Worm (Caenorhabditis elegans): Measurements from ENCODE around the gene K12H6.5.
"Not testable (repeated sequence)": the region's sequence is repeated elsewhere in the genome, so short reads cannot be mapped to it uniquely, and the experiment has no call there.

K12H6.5 gene

DNA sequence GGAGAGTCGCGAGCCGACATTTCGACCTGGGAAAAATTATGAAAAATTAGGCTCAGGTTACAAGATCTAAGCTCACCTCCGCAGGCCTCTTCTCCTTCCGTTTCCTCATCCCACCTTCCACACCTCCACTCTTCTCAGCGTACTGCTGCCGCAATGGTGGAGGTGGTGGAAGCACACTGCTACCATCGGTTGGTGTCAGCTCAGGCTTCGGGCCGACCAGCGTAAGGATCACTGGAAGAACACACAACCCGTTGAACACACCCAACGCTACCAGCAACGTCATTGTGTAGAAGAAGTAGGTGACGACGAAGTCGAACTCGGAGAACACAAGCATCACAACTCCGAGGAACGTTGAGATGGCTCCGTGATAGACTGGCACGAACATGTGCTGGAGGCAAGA, 19.7 kb upstream of the K12H6.5 start:
- TF ChIP-seq akir-1 (GFP tag; optimal IDR thresholded peaks at IDR 0.05) (no peak), Y67H2A.10 (GFP tag; conservative IDR thresholded peaks at IDR 0.05) (no peak), lin-26 (GFP tag; IDR thresholded peaks at IDR 0.05) (no peak), hlh-26 (GFP tag; conservative IDR thresholded peaks at IDR 0.05) (no peak), bed-1 (GFP tag; IDR thresholded peaks at IDR 0.05) (0 out of 2 replicates have a peak, but pooled peaks have one; percentile 34), C06A6.2 (GFP tag; conservative IDR thresholded peaks at IDR 0.05) (no peak), attf-6 (GFP tag; IDR thresholded peaks at IDR 0.05) (no peak), Y56A3A.18 (GFP tag; IDR thresholded peaks at IDR 0.05) (no peak), tbp1 (GFP tag; optimal IDR thresholded peaks at IDR 0.05) (no peak), zfh-2 (GFP tag; conservative IDR thresholded peaks at IDR 0.05) (peak; percentile 59), pbrm-1 (GFP tag; IDR thresholded peaks at IDR 0.05) (0 out of 2 replicates have a peak, but pooled peaks have one; percentile 18)

DNA sequence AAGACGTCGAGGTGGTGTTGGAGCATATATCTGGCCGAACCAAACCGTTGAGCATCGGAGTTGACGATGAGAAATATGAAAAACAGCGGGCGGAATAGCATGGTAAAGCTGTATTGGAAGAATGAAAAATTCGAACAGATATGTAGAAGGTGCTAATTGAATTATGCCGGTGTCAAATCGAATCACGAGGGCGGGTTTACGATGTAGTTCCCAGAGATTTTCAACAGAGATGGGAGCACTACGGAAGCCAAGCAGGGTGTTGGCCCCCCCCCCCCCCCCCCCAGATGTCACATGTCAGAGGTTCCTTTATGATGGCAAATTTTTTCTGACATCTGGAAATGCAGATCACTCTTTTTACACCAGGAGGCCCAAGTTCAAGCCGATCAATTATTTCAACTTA, 17.1 kb upstream of the K12H6.5 start, which contains the start of gene Y110A2AL.7:
Y110A2AL.7 (minus strand) TSS at position 101 of the 400 bp plus-strand sequence.
- TF ChIP-seq dpff-1 (tag; optimal IDR thresholded peaks at IDR 0.05) (no peak), mel-28 (tag; optimal IDR thresholded peaks at IDR 0.05; ENCODE audit: borderline replicate concordance) (no peak), hlh-26 (GFP tag; conservative IDR thresholded peaks at IDR 0.05) (no peak)

DNA sequence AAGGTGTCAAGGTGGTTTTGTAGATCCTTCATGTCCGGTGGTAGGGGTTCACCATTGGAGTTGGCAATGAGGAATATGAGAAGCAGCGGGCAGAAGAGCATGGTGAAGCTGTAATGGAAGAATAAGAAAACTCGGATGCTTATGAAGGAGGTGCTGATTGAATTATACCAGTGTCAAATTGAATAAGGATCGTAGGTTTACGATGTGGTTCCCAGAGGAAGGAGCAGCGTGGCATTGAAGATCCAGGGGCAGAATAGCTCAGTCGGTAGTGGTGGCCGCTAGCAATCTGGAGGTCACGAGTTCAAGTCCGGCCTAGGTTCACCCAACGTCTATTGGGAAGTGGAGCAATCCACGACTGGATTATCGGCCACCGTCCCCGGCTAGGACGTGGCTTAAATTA, 15.6 kb upstream of the K12H6.5 start, which contains the start of gene Y110A2AL.6:
Y110A2AL.6 (minus strand) TSS at position 101 of the 400 bp plus-strand sequence.
- no peak for TF ChIP-seq rpc-1 (optimal IDR thresholded peaks at IDR 0.05)
- peak; percentile 33 for TF ChIP-seq rpc-1 (tag; optimal IDR thresholded peaks at IDR 0.05)
- no peak for TF ChIP-seq madf-6 (GFP tag; IDR thresholded peaks at IDR 0.05)
- no peak for TF ChIP-seq B0035.1 (tag; optimal IDR thresholded peaks at IDR 0.05)
- no peak for TF ChIP-seq K12H6.12 (tag; optimal IDR thresholded peaks at IDR 0.05)

DNA sequence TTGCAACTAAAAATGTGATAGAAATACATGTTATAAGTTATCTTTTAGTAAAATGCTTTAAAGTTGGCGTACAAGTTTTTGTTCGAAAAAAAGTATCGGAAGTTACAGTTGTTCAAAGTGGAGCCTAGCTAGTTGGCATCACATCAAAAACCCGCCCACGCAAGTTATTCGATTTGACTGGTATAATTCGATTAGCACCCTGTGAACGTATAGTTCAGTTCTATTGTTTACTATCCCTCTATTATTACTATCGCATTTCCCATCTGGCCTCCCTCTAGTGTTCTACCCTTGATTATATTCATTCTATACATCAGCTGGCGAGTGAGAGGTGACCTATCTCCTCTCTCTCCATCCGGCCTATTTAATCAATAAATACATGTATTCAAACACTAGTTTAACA, 13.0 kb upstream of the K12H6.5 start, which contains the start of gene Y110A2AL.4:
Y110A2AL.4 (plus strand) TSS at position 301 of the 400 bp plus-strand sequence.
- not testable (repeated sequence) for TF ChIP-seq nfyb-1 (GFP tag; IDR thresholded peaks at IDR 0.05); rpc-1 (optimal IDR thresholded peaks at IDR 0.05); rpc-1 (tag; optimal IDR thresholded peaks at IDR 0.05); sptf-2 (GFP tag; optimal IDR thresholded peaks at IDR 0.05)

DNA sequence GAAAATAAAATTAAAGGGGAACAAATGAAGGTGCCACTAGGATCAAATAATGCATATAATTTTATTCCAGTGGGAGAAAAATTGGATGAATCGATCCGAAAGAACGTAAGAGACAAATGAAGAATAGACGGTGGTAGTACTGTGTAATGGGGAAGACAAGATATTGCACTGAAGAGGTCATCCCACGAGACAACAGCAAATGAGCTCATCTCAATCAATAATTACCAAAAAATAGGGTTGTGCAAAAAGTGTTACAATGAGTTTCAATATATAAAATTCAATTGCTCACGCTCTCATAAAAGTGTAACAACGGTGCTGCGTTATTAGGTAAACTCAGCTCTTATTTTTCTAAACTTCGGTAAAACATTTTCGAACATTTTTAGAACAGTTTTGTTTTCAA, 10.9 kb upstream of the K12H6.5 start, which contains the start of gene K12H6.7:
K12H6.7 (minus strand) TSS at position 101 of the 400 bp plus-strand sequence.
- TF ChIP-seq B0261.1 (tag; optimal IDR thresholded peaks at IDR 0.05), result no peak
- TF ChIP-seq hsf-1 (GFP tag; IDR thresholded peaks at IDR 0.05), result no peak
- no peak for TF ChIP-seq madf-10 (tag; optimal IDR thresholded peaks at IDR 0.05)
- TF ChIP-seq tlf-1 (GFP tag; optimal IDR thresholded peaks at IDR 0.05), result no peak
- no peak for TF ChIP-seq F10E7.11 (tag; optimal IDR thresholded peaks at IDR 0.05)
- no peak for TF ChIP-seq ceh-40 (GFP tag; IDR thresholded peaks at IDR 0.05)
- no peak for TF ChIP-seq nhr-80 (tag; optimal IDR thresholded peaks at IDR 0.05)

DNA sequence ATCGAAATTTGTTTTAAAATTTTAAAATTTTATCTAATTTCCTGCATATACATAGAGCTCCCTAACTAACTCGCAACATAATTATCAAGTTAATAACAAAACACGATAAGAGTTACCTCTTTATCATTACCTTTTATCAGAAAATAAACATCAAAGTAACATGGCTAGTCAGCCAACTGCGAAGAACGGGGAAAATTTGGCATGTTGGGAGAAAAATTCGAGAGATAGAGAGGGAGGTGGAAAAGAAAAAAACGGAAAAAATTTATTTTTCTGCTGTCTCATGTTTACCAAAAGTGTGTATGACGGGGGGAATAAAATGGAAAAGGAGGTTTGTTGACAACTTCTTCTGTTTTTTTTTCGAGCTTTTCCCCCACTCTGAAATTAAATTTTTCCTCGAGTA, 8.1 kb upstream of the K12H6.5 start:
- TF ChIP-seq lin-40 (tag; optimal IDR thresholded peaks at IDR 0.05), result no peak
- TF ChIP-seq mel-28 (tag; optimal IDR thresholded peaks at IDR 0.05; ENCODE audit: borderline replicate concordance), result no peak
- no peak for TF ChIP-seq ceh-100 (GFP tag; IDR thresholded peaks at IDR 0.05)
- no peak for TF ChIP-seq let-607 (tag; optimal IDR thresholded peaks at IDR 0.05)
- no peak for TF ChIP-seq F33H1.4 (GFP tag; IDR thresholded peaks at IDR 0.05)
- TF ChIP-seq aptf-3 (GFP tag; IDR thresholded peaks at IDR 0.05), result no peak
- no peak for TF ChIP-seq ZK185.1 (tag; optimal IDR thresholded peaks at IDR 0.05; ENCODE audit: poor library complexity, severe bottlenecking)
- no peak for TF ChIP-seq pbrm-1 (GFP tag; IDR thresholded peaks at IDR 0.05)
- peak; percentile 66 for TF ChIP-seq nhr-80 (tag; optimal IDR thresholded peaks at IDR 0.05)
- peak; percentile 10 for TF ChIP-seq attf-5 (GFP tag; optimal IDR thresholded peaks at IDR 0.05)
- TF ChIP-seq ceh-27 (GFP tag; optimal IDR thresholded peaks at IDR 0.05), result no peak
- TF ChIP-seq rec-8 (tag; optimal IDR thresholded peaks at IDR 0.05), result no peak

All from whole organism, young adult.